Fruit fly (Drosophila melanogaster) whole organism, embryonic: ENCODE results near the gene Trm7-34.
A peak's percentile ranks its signal among the peaks of the same experiment; 100 is the strongest.

Source experiments
- Adf1 ChIP-seq: fragments of 200-800 bp; sonication (Bioruptor generic); IDR thresholded peaks from 2 replicates; pipeline ENCODE4 v1.3.6; 2022; ENCODE audit warnings: missing biosample characterization, missing genetic modification characterization
- BtbVII ChIP-seq: fragments of 200-800 bp; sonication (Bioruptor generic); optimal IDR thresholded peaks from 3 replicates; lab custom pipeline; 2017; ENCODE audit warnings: missing biosample characterization, mild to moderate bottlenecking, missing genetic modification characterization
- CG10321 ChIP-seq: fragments of 200-800 bp; sonication (Bioruptor generic); IDR thresholded peaks from 2 replicates; pipeline ENCODE4 v1.3.6; 2022; ENCODE audit warnings: missing biosample characterization, missing genetic modification characterization
- CG10366 ChIP-seq: fragments of 200-800 bp; sonication (Bioruptor generic); IDR thresholded peaks from 2 replicates; pipeline ENCODE4 v1.3.6; 2022; ENCODE audit warnings: missing biosample characterization, missing genetic modification characterization
- CG10959 ChIP-seq: fragments of 200-800 bp; sonication (Bioruptor generic); IDR thresholded peaks from 2 replicates; pipeline ENCODE4 v1.3.6; 2022; ENCODE audit warnings: missing biosample characterization, missing genetic modification characterization
- CG11398 ChIP-seq: fragments of 200-800 bp; sonication (Bioruptor generic); optimal IDR thresholded peaks from 2 replicates; lab custom pipeline; 2016; ENCODE audit warnings: missing biosample characterization, missing genetic modification characterization
- CG12104 ChIP-seq: fragments of 200-800 bp; sonication (Bioruptor generic); optimal IDR thresholded peaks from 3 replicates; lab custom pipeline; 2016; ENCODE audit warnings: missing biosample characterization, missing genetic modification characterization
- CG12155 ChIP-seq: fragments of 200-800 bp; sonication (Bioruptor generic); optimal IDR thresholded peaks from 3 replicates; lab custom pipeline; 2016; ENCODE audit warnings: missing biosample characterization, missing genetic modification characterization
- CG12236 ChIP-seq: fragments of 200-800 bp; sonication (Bioruptor generic); optimal IDR thresholded peaks from 2 replicates; lab custom pipeline; 2016; ENCODE audit warnings: missing biosample characterization, missing genetic modification characterization
- CG12659 ChIP-seq: fragments of 200-800 bp; sonication (Bioruptor generic); optimal IDR thresholded peaks from 3 replicates; lab custom pipeline; 2017; ENCODE audit warnings: mild to moderate bottlenecking, missing biosample characterization, missing genetic modification reagents, missing genetic modification characterization
- CG12942 ChIP-seq: fragments of 200-800 bp; sonication (Bioruptor generic); optimal IDR thresholded peaks from 3 replicates; lab custom pipeline; 2016; ENCODE audit warnings: missing biosample characterization, missing genetic modification characterization
- CG15011 ChIP-seq: fragments of 200-800 bp; sonication (Bioruptor generic); optimal IDR thresholded peaks from 3 replicates; lab custom pipeline; 2018; ENCODE audit warnings: missing biosample characterization, mild to moderate bottlenecking, missing genetic modification characterization
- CG16863 ChIP-seq: fragments of 200-800 bp; sonication (Bioruptor generic); optimal IDR thresholded peaks from 3 replicates; lab custom pipeline; 2016; ENCODE audit warnings: missing biosample characterization, missing genetic modification characterization
- CG17568 ChIP-seq: fragments of 200-800 bp; sonication (Bioruptor generic); optimal IDR thresholded peaks from 2 replicates; lab custom pipeline; 2018; ENCODE audit warnings: missing biosample characterization, mild to moderate bottlenecking, missing genetic modification characterization, moderate library complexity
- CG18619 ChIP-seq: fragments of 200-800 bp; sonication (Bioruptor generic); optimal IDR thresholded peaks from 3 replicates; lab custom pipeline; 2017; ENCODE audit warnings: missing biosample characterization, mild to moderate bottlenecking, missing genetic modification characterization
- CG34376 ChIP-seq: fragments of 200-800 bp; sonication (Bioruptor generic); optimal IDR thresholded peaks from 2 replicates; lab custom pipeline; 2018; ENCODE audit warnings: missing biosample characterization, mild to moderate bottlenecking, missing genetic modification characterization
- CG5180 ChIP-seq: fragments of 200-800 bp; sonication (Bioruptor generic); optimal IDR thresholded peaks from 3 replicates; lab custom pipeline; 2017; ENCODE audit warnings: missing biosample characterization, missing genetic modification characterization, mild to moderate bottlenecking, moderate library complexity, missing genetic modification reagents
- CG6791 ChIP-seq: fragments of 200-800 bp; sonication (Bioruptor generic); IDR thresholded peaks from 3 replicates; pipeline ENCODE4 v1.3.6; 2022; ENCODE audit warnings: missing biosample characterization, missing genetic modification characterization; ENCODE audit not compliant: partially characterized antibody
- CG6854 ChIP-seq: fragments of 200-800 bp; sonication (Bioruptor generic); optimal IDR thresholded peaks from 3 replicates; lab custom pipeline; 2017; ENCODE audit warnings: missing biosample characterization, mild to moderate bottlenecking, missing genetic modification characterization
- CG7556 ChIP-seq: fragments of 200-800 bp; sonication (Bioruptor generic); optimal IDR thresholded peaks from 2 replicates; lab custom pipeline; 2017; ENCODE audit warnings: missing biosample characterization, mild to moderate bottlenecking, missing genetic modification characterization
- CG8388 ChIP-seq: fragments of 200-800 bp; sonication (Bioruptor generic); optimal IDR thresholded peaks from 2 replicates; lab custom pipeline; 2019; ENCODE audit warnings: missing biosample characterization, mild to moderate bottlenecking, missing genetic modification characterization, moderate library complexity
- Fer3 ChIP-seq: fragments of 200-800 bp; sonication (Bioruptor generic); optimal IDR thresholded peaks from 2 replicates; lab custom pipeline; 2018; ENCODE audit warnings: missing biosample characterization, mild to moderate bottlenecking, missing genetic modification characterization, moderate library complexity
- Hmr ChIP-seq: fragments of 200-800 bp; sonication (Bioruptor generic); optimal IDR thresholded peaks from 3 replicates; lab custom pipeline; 2017; ENCODE audit warnings: mild to moderate bottlenecking, missing biosample characterization, missing genetic modification reagents, missing genetic modification characterization
- Hr39 ChIP-seq: fragments of >200 bp; optimal IDR thresholded peaks from 2 replicates; lab custom pipeline; 2017
- Jarid2 ChIP-seq: fragments of 200-800 bp; sonication (Bioruptor generic); optimal IDR thresholded peaks from 3 replicates; lab custom pipeline; 2017; ENCODE audit warnings: mild to moderate bottlenecking, missing biosample characterization, missing genetic modification reagents, missing genetic modification characterization
- Lpt ChIP-seq: fragments of >200 bp; optimal IDR thresholded peaks from 2 replicates; lab custom pipeline; 2018; ENCODE audit warnings: missing biosample characterization, missing genetic modification characterization
- Meics ChIP-seq: fragments of 200-800 bp; sonication (Bioruptor generic); optimal IDR thresholded peaks from 2 replicates; lab custom pipeline; 2017; ENCODE audit warnings: missing biosample characterization, mild to moderate bottlenecking, missing genetic modification characterization
- Nf-YC ChIP-seq: fragments of 200-800 bp; optimal IDR thresholded peaks from 3 replicates; lab custom pipeline; 2019; ENCODE audit warnings: missing biosample characterization, mild to moderate bottlenecking, missing genetic modification characterization, moderate library complexity
- Optix ChIP-seq: fragments of 200-800 bp; sonication (Bioruptor generic); IDR thresholded peaks from 3 replicates; pipeline ENCODE4 v1.3.6; 2022; ENCODE audit warnings: missing biosample characterization, missing genetic modification characterization
- PHDP ChIP-seq: fragments of 200-800 bp; sonication (Bioruptor generic); optimal IDR thresholded peaks from 3 replicates; lab custom pipeline; 2018; ENCODE audit warnings: missing biosample characterization, mild to moderate bottlenecking, missing genetic modification characterization, moderate library complexity
- Pdp1 ChIP-seq, 2 experiments: fragments of 200-800 bp; sonication (Bioruptor generic); optimal IDR thresholded peaks; 3 replicates each; lab custom pipeline; 2016; ENCODE audit warnings: missing biosample characterization in 2 of 2, missing genetic modification characterization in 2 of 2, mild to moderate bottlenecking in 1 of 2, moderate library complexity in 1 of 2
- Sox100B ChIP-seq: fragments of 200-800 bp; sonication (Bioruptor generic); optimal IDR thresholded peaks from 3 replicates; lab custom pipeline; 2018; ENCODE audit warnings: missing biosample characterization, mild to moderate bottlenecking, missing genetic modification characterization
- Taf1 ChIP-seq: fragments of 200-800 bp; sonication (Bioruptor generic); IDR thresholded peaks from 2 replicates; pipeline ENCODE4 v1.3.6; 2022; ENCODE audit warnings: missing biosample characterization, missing genetic modification characterization
- Tbp ChIP-seq: fragments of >200 bp; optimal IDR thresholded peaks from 2 replicates; lab custom pipeline; 2018; ENCODE audit warnings: missing biosample characterization, missing genetic modification characterization
- YL-1 ChIP-seq: fragments of 200-800 bp; sonication (Bioruptor generic); optimal IDR thresholded peaks from 3 replicates; lab custom pipeline; 2017; ENCODE audit warnings: missing biosample characterization, mild to moderate bottlenecking, missing genetic modification characterization
- aop ChIP-seq: fragments of 200-800 bp; sonication (Bioruptor generic); IDR thresholded peaks from 2 replicates; pipeline ENCODE4 v1.3.6; 2022; ENCODE audit warnings: missing biosample characterization, missing genetic modification characterization
- ato ChIP-seq: fragments of 200-800 bp; sonication (Bioruptor generic); IDR thresholded peaks from 2 replicates; pipeline ENCODE4 v1.3.6; 2022; ENCODE audit warnings: missing biosample characterization, missing genetic modification characterization; ENCODE audit not compliant: partially characterized antibody
- bbx ChIP-seq: fragments of 200-800 bp; sonication (Bioruptor generic); IDR thresholded peaks from 2 replicates; pipeline ENCODE4 v1.3.6; 2022; ENCODE audit warnings: missing biosample characterization, missing genetic modification characterization; ENCODE audit not compliant: partially characterized antibody
- crc ChIP-seq: fragments of 200-800 bp; sonication (Bioruptor generic); optimal IDR thresholded peaks from 2 replicates; lab custom pipeline; 2016; ENCODE audit warnings: missing biosample characterization, missing genetic modification characterization
- dati ChIP-seq: fragments of 200-800 bp; sonication (Bioruptor generic); IDR thresholded peaks from 2 replicates; pipeline ENCODE4 v1.3.6; 2022; ENCODE audit warnings: missing biosample characterization, missing genetic modification characterization
- dpn ChIP-seq, 2 experiments: fragments of 200-800 bp; sonication (Bioruptor generic); optimal IDR thresholded peaks; 3 replicates each; lab custom pipeline; 2016; ENCODE audit warnings: missing biosample characterization in 2 of 2, missing genetic modification characterization in 2 of 2
- en ChIP-seq: fragments of 200-800 bp; sonication (Bioruptor generic); optimal IDR thresholded peaks from 2 replicates; lab custom pipeline; 2016; ENCODE audit warnings: missing biosample characterization, missing genetic modification characterization
- esg ChIP-seq: fragments of 200-800 bp; sonication (Bioruptor generic); conservative IDR thresholded peaks from 2 replicates; pipeline ENCODE4 v1.3.6; 2022; ENCODE audit warnings: missing biosample characterization, missing genetic modification characterization
- lilli ChIP-seq: fragments of 200-800 bp; sonication (Bioruptor generic); optimal IDR thresholded peaks from 3 replicates; lab custom pipeline; 2016; ENCODE audit warnings: missing biosample characterization, missing genetic modification characterization
- oc ChIP-seq: fragments of 200-800 bp; sonication (Bioruptor generic); optimal IDR thresholded peaks from 2 replicates; lab custom pipeline; 2018; ENCODE audit warnings: missing biosample characterization, mild to moderate bottlenecking, missing genetic modification characterization, moderate library complexity
- onecut ChIP-seq: fragments of 200-800 bp; sonication (Bioruptor generic); IDR thresholded peaks from 2 replicates; pipeline ENCODE4 v1.3.6; 2022; ENCODE audit warnings: missing biosample characterization, missing genetic modification characterization
- pita ChIP-seq: fragments of 200-800 bp; sonication (Bioruptor generic); optimal IDR thresholded peaks from 2 replicates; lab custom pipeline; 2017; ENCODE audit warnings: missing biosample characterization, mild to moderate bottlenecking, missing genetic modification characterization
- repo ChIP-seq: fragments of 200-800 bp; sonication (Bioruptor generic); optimal IDR thresholded peaks from 2 replicates; lab custom pipeline; 2016; ENCODE audit warnings: missing biosample characterization, missing genetic modification characterization
- ssp ChIP-seq: fragments of 200-800 bp; sonication (Bioruptor generic); IDR thresholded peaks from 2 replicates; pipeline ENCODE4 v1.3.6; 2022; ENCODE audit warnings: missing biosample characterization, missing genetic modification characterization
- tgo ChIP-seq: fragments of 200-800 bp; sonication (Bioruptor generic); IDR thresholded peaks from 3 replicates; pipeline ENCODE4 v1.3.6; 2022; ENCODE audit warnings: missing biosample characterization, missing genetic modification characterization
- tup ChIP-seq: fragments of 200-800 bp; sonication (Bioruptor generic); optimal IDR thresholded peaks from 2 replicates; lab custom pipeline; 2016; ENCODE audit warnings: missing biosample characterization, mild to moderate bottlenecking, missing genetic modification characterization, moderate library complexity
- wdn ChIP-seq: fragments of 200-800 bp; sonication (Bioruptor generic); IDR thresholded peaks from 2 replicates; pipeline ENCODE4 v1.3.6; 2022; ENCODE audit warnings: missing biosample characterization, missing genetic modification characterization

Gene Trm7-34

dm6 chr3R:21133951-21134350, 270 bp upstream of the Trm7-34 start, which contains the start of gene Usp8 (continued):
- TF ChIP-seq pita (no peak), Hmr (GFP tag; lab: Kevin White, UChicago) (no peak), bbx (GFP tag; lab: Robert Waterston, UW) (no peak), dati (GFP tag; lab: Robert Waterston, UW) (no peak), crc (GFP tag; lab: Kevin White, UChicago) (no peak), repo (GFP tag; lab: Kevin White, UChicago) (no peak), Adf1 (GFP tag; lab: Robert Waterston, UW) (no peak), YL-1 (peak; percentile 20), onecut (GFP tag; lab: Robert Waterston, UW) (no peak), Hr39 (lab: Kevin White, UChicago) (no peak), CG34376 (GFP tag; lab: Kevin White, UChicago) (no peak), wdn (GFP tag; lab: Robert Waterston, UW) (no peak), esg (GFP tag; lab: Robert Waterston, UW) (no peak), CG5180 (GFP tag; lab: Kevin White, UChicago) (no peak), Nf-YC (tag; lab: Kevin White, UChicago) (peak; percentile 54), oc (no peak), Lpt (GFP tag; lab: Kevin White, UChicago) (no peak), ato (no peak), CG10321 (GFP tag; lab: Robert Waterston, UW) (no peak), ssp (GFP tag; lab: Robert Waterston, UW) (no peak), Sox100B (GFP tag; lab: Kevin White, UChicago) (no peak), CG11398 (GFP tag; lab: Kevin White, UChicago) (no peak), CG7556 (peak; percentile 43), CG16863 (GFP tag; lab: Kevin White, UChicago) (no peak), BtbVII (GFP tag; lab: Kevin White, UChicago) (no peak), tup (no peak), CG12942 (GFP tag; lab: Kevin White, UChicago) (no peak), CG6791 (no peak), CG12104 (peak; percentile 25), Jarid2 (GFP tag; lab: Kevin White, UChicago) (no peak), Meics (no peak), CG10366 (GFP tag; lab: Robert Waterston, UW) (no peak; the same call in 1 of the 2 replicates), CG8388 (GFP tag; lab: Kevin White, UChicago) (no peak), CG12155 (GFP tag; lab: Kevin White, UChicago) (no peak), PHDP (tag; lab: Kevin White, UChicago) (peak; percentile 8), lilli (GFP tag; lab: Kevin White, UChicago) (peak; percentile 18), CG18619 (peak; percentile 8), Fer3 (tag; lab: Kevin White, UChicago) (peak; percentile 23), CG6854 (no peak), CG10959 (GFP tag; lab: Robert Waterston, UW) (no peak), CG12659 (peak; percentile 51), CG15011 (GFP tag; lab: Kevin White, UChicago) (no peak), CG17568 (GFP tag; lab: Kevin White, UChicago) (no peak), Tbp (GFP tag; lab: Kevin White, UChicago) (no peak), Optix (GFP tag; lab: Robert Waterston, UW) (no peak), tgo (GFP tag; lab: Robert Waterston, UW) (no peak), aop (GFP tag; lab: Robert Waterston, UW) (no peak), CG12236 (GFP tag; lab: Kevin White, UChicago) (no peak), Taf1 (no peak), dpn (GFP tag; optimal IDR thresholded peaks at IDR 0.05; lab: Kevin White, UChicago) (peak in 1 of 2 experiments; percentile 22), Pdp1 (GFP tag; optimal IDR thresholded peaks at IDR 0.05; lab: Kevin White, UChicago) (no peak), en (GFP tag; lab: Kevin White, UChicago) (no peak)
